Worm (Caenorhabditis elegans) whole organism, L4 larva: Measurements from ENCODE around the gene ida-1.

ENCODE experiments used
- F49E8.2 ChIP-seq: sonication (generic microtip); optimal IDR thresholded peaks from 2 replicates; lab custom pipeline; 2016; ENCODE audit warnings: missing compliant biosample characterization, mild to moderate bottlenecking, missing genetic modification characterization, borderline replicate concordance
- aly-2 ChIP-seq: sonication (generic microtip); optimal IDR thresholded peaks from 2 replicates; lab custom pipeline; 2018; ENCODE audit warnings: missing biosample characterization, missing genetic modification characterization
- ama-1 ChIP-seq: fragments of 150-350 bp; optimal IDR thresholded peaks from 2 replicates; lab custom pipeline; 2014; ENCODE audit warnings: inconsistent platforms, mixed read lengths
- dpl-1 ChIP-seq: fragments of 150-350 bp; optimal IDR thresholded peaks from 2 replicates; lab custom pipeline; 2014; ENCODE audit warnings: missing biosample characterization, missing genetic modification reagents, missing genetic modification characterization
- egl-27 ChIP-seq: sonication (generic microtip); optimal IDR thresholded peaks from 3 replicates; lab custom pipeline; 2017; ENCODE audit warnings: missing biosample characterization, missing genetic modification reagents, missing genetic modification characterization
- lin-39 ChIP-seq: fragments of 150-350 bp; optimal IDR thresholded peaks from 2 replicates; lab custom pipeline; 2014; ENCODE audit warnings: missing biosample characterization, missing genetic modification reagents, missing genetic modification characterization
- nhr-10 ChIP-seq: fragments of 150-350 bp; optimal IDR thresholded peaks from 2 replicates; lab custom pipeline; 2014; ENCODE audit warnings: missing biosample characterization, missing genetic modification characterization
- pqm-1 ChIP-seq: sonication (generic microtip); optimal IDR thresholded peaks from 2 replicates; lab custom pipeline; 2017; ENCODE audit warnings: missing biosample characterization, missing genetic modification characterization
- snpc-4 ChIP-seq: fragments of 150-350 bp; optimal IDR thresholded peaks from 2 replicates; lab custom pipeline; 2014; ENCODE audit warnings: missing biosample characterization, missing genetic modification characterization

- TF ChIP-seq snpc-4, result no peak
- no peak for TF ChIP-seq ama-1
- no peak for TF ChIP-seq aly-2
- no peak for TF ChIP-seq F49E8.2 (tag; lab: Kevin White, UChicago)
- no peak for TF ChIP-seq nhr-10 (tag; lab: Kevin White, UChicago)
- TF ChIP-seq egl-27 (tag; lab: Kevin White, UChicago), result no peak
- TF ChIP-seq pqm-1 (tag; lab: Kevin White, UChicago), result no peak
- TF ChIP-seq dpl-1 (GFP tag; lab: Kevin White, UChicago), result no peak
- no peak for TF ChIP-seq lin-39
Observed at ce11 chrIII:5769726-5770235, 14.4 kb downstream of the ida-1 start, which contains the start of gene cutl-23.
